Worm (Caenorhabditis elegans) whole organism, early embryonic: ENCODE results near the gene idpp-15.

Experiments used
- B0310.2 ChIP-seq: sonication (generic microtip); optimal IDR thresholded peaks from 2 replicates; lab custom pipeline; 2016; ENCODE audit warnings: mild to moderate bottlenecking, missing genetic modification characterization, missing compliant biosample characterization
- aly-1 ChIP-seq: sonication (generic microtip); optimal IDR thresholded peaks from 2 replicates; lab custom pipeline; 2016; ENCODE audit warnings: missing genetic modification characterization, missing compliant biosample characterization
- ama-1 ChIP-seq: fragments of 150-350 bp; optimal IDR thresholded peaks from 2 replicates; lab custom pipeline; 2014
- ceh-13 ChIP-seq: fragments of 200-800 bp; sonication (Bioruptor generic); optimal IDR thresholded peaks from 2 replicates; lab custom pipeline; 2018; ENCODE audit warnings: mild to moderate bottlenecking, missing genetic modification characterization, missing compliant biosample characterization
- ceh-36 ChIP-seq: sonication (generic microtip); optimal IDR thresholded peaks from 2 replicates; lab custom pipeline; 2016; ENCODE audit warnings: missing genetic modification characterization, inconsistent platforms, missing compliant biosample characterization
- ets-7 ChIP-seq: sonication (generic microtip); optimal IDR thresholded peaks from 2 replicates; lab custom pipeline; 2016; ENCODE audit warnings: missing genotype, missing genetic modification characterization, missing compliant biosample characterization
- flt-1 ChIP-seq: fragments of 200-800 bp; sonication (Bioruptor generic); IDR thresholded peaks from 2 replicates; pipeline ENCODE4 v1.3.6; 2022; ENCODE audit warnings: missing genetic modification characterization, missing compliant biosample characterization
- hmbx-1 ChIP-seq: sonication (generic microtip); optimal IDR thresholded peaks from 2 replicates; lab custom pipeline; 2016; ENCODE audit warnings: mild to moderate bottlenecking, missing genetic modification characterization, missing compliant biosample characterization
- hmg-4 ChIP-seq: fragments of 200-800 bp; sonication (Bioruptor generic); optimal IDR thresholded peaks from 2 replicates; lab custom pipeline; 2018; ENCODE audit warnings: mild to moderate bottlenecking, missing genetic modification characterization, missing compliant biosample characterization
- pes-1 ChIP-seq: fragments of 200-800 bp; sonication (Bioruptor generic); IDR thresholded peaks from 2 replicates; pipeline ENCODE4 v1.3.6; 2022; ENCODE audit warnings: missing genetic modification reagents, missing genetic modification characterization, missing compliant biosample characterization
- scrt-1 ChIP-seq: fragments of 200-800 bp; sonication (Bioruptor generic); IDR thresholded peaks from 2 replicates; pipeline ENCODE4 v1.3.6; 2022; ENCODE audit warnings: missing genetic modification characterization, missing compliant biosample characterization
- sea-1 ChIP-seq: fragments of 200-800 bp; sonication (Bioruptor generic); conservative IDR thresholded peaks from 2 replicates; pipeline ENCODE4 v1.3.6; 2022; ENCODE audit warnings: missing genetic modification characterization, missing compliant biosample characterization
- tbx-37 ChIP-seq: fragments of 200-800 bp; sonication (Bioruptor generic); conservative IDR thresholded peaks from 2 replicates; pipeline ENCODE4 v1.3.6; 2022; ENCODE audit warnings: missing genetic modification reagents, missing genetic modification characterization, missing compliant biosample characterization

DNA sequence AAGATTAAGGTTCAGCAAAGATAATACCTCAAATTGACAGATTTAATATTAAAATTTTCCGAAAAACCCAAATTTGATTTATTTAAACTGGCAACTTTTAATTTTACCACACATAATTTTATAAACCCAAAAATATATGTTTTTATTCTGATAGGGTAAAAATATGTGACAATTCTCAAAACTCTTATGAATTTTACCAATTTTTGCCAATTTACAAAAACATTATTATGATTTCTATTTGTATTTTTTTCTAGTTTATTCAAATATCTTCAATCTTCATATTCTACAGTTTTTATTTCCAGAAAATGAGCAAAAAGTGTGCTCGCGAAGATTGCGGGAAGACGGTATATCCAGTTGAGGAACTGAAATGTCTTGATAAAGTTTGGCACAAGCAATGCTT is 41.0 kb upstream of the idpp-15 start, which contains the start of gene F42H10.3:
- TF ChIP-seq ama-1 (lab: Kevin White, UChicago) (no peak), tbx-37 (GFP tag; lab: Robert Waterston, UW) (no peak), ets-7 (tag; lab: Kevin White, UChicago) (no peak), scrt-1 (GFP tag; lab: Robert Waterston, UW) (no peak), hmg-4 (GFP tag; lab: Kevin White, UChicago) (no peak), aly-1 (no peak), flt-1 (no peak), B0310.2 (tag; lab: Kevin White, UChicago) (no peak), ceh-36 (tag; lab: Kevin White, UChicago) (no peak), hmbx-1 (tag; lab: Kevin White, UChicago) (no peak), pes-1 (no peak), sea-1 (GFP tag; lab: Robert Waterston, UW) (no peak), ceh-13 (GFP tag; lab: Kevin White, UChicago) (no peak)
